Worm (Caenorhabditis elegans): ENCODE results near the gene Y47D3A.20.

The Y47D3A.20 gene

ce11 chrIII:11270795-11271194 is 4.1 kb upstream of the Y47D3A.20 start, which contains the start of gene obr-1:
Gene obr-1 (minus strand): TSS chrIII:11270895.
- TF ChIP-seq mml-1 (tag; optimal IDR thresholded peaks at IDR 0.05) (no peak), elt-2 (tag; optimal IDR thresholded peaks at IDR 0.05) (peak; percentile 17)

ce11 chrIII:11278817-11279216 is 4.0 kb downstream of the Y47D3A.20 start, which contains the start of gene Y47D3A.21:
Gene Y47D3A.21 (minus strand): TSS chrIII:11278917.
- TF ChIP-seq lin-39 (tag; optimal IDR thresholded peaks at IDR 0.05), result no peak
- TF ChIP-seq lin-15B (tag; optimal IDR thresholded peaks at IDR 0.05), result no peak
- TF ChIP-seq nhr-77 (tag; optimal IDR thresholded peaks at IDR 0.05), result no peak
- no peak for TF ChIP-seq zag-1 (tag; optimal IDR thresholded peaks at IDR 0.05)
- no peak for TF ChIP-seq pha-4 (tag; optimal IDR thresholded peaks at IDR 0.05)
- no peak for TF ChIP-seq snpc-4 (tag; optimal IDR thresholded peaks at IDR 0.05)
- TF ChIP-seq nhr-76 (tag; optimal IDR thresholded peaks at IDR 0.05), result no peak
- no peak for TF ChIP-seq nhr-11 (tag; optimal IDR thresholded peaks at IDR 0.05)
- no peak for TF ChIP-seq egl-5 (tag; optimal IDR thresholded peaks at IDR 0.05)
- no peak for TF ChIP-seq fkh-2 (tag; optimal IDR thresholded peaks at IDR 0.05)
- TF ChIP-seq nfya-1 (tag; optimal IDR thresholded peaks at IDR 0.05; ENCODE audit: insufficient read depth), result no peak
- TF ChIP-seq pqm-1 (tag; optimal IDR thresholded peaks at IDR 0.05), result no peak
- no peak for TF ChIP-seq fkh-10 (GFP tag; optimal IDR thresholded peaks at IDR 0.05)
- TF ChIP-seq nhr-23 (tag; optimal IDR thresholded peaks at IDR 0.05), result no peak
- TF ChIP-seq hmg-11 (tag; optimal IDR thresholded peaks at IDR 0.05), result no peak

- TF ChIP-seq zag-1 (tag; optimal IDR thresholded peaks at IDR 0.05), result no peak
- TF ChIP-seq ceh-28 (tag; optimal IDR thresholded peaks at IDR 0.05), result peak; percentile 97
Observed at ce11 chrIII:11279954-11280353, 5.1 kb downstream of the Y47D3A.20 start.

DNA sequence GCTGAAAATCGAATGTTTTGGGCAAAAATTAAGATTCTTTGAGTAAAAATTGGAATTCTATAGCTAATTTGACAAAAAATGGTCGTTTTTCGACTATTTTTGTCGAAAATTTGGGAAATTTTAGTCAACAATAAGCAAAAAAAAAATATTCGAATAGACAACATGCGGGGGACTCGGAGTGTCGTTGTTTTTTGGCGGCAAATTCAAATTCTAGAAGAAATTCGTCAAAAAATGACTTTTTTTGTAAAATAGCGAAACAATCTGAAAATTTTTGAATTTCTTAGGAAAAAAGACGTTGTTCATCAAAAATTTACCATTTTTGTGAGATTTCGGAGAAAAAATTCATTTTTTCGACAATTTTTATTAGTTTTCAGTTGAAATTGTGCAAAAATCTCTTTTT is 8.8 kb downstream of the Y47D3A.20 start:
- TF ChIP-seq nfya-1 (tag; optimal IDR thresholded peaks at IDR 0.05; ENCODE audit: insufficient read depth) (no peak), nhr-67 (tag; optimal IDR thresholded peaks at IDR 0.05) (no peak), mdl-1 (tag; optimal IDR thresholded peaks at IDR 0.05) (no peak), ZK546.5 (tag; optimal IDR thresholded peaks at IDR 0.05) (no peak), nhr-25 (tag; optimal IDR thresholded peaks at IDR 0.05) (no peak), lin-15B (tag; optimal IDR thresholded peaks at IDR 0.05) (no peak), skn-1 (tag; optimal IDR thresholded peaks at IDR 0.05) (no peak), egl-5 (tag; optimal IDR thresholded peaks at IDR 0.05) (no peak), fos-1 (tag; optimal IDR thresholded peaks at IDR 0.05) (no peak)

DNA sequence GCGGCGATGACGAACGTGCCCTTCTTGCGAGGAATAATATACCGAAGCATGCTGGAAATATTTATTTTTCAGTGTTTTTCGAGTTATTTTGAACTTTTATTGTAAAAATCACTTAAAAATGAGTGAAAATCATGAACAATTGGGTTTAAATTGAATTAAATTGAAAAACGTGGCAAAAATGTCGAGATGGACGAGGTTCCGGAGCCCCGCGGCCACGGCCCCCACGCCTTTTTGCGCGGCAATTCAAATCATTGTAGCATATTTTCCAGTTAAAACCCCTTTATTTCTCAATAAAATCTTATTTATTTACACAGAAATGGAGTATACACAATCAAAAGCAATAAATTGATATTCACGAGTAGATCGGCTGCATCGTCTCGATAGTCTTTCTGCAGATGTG is 11.2 kb downstream of the Y47D3A.20 start:
- TF ChIP-seq aly-2 (tag; optimal IDR thresholded peaks at IDR 0.05) (no peak), nfya-1 (tag; optimal IDR thresholded peaks at IDR 0.05; ENCODE audit: insufficient read depth) (peak; percentile 60), lin-15B (tag; optimal IDR thresholded peaks at IDR 0.05) (peak; percentile 42)

- TF ChIP-seq unc-39 (tag; optimal IDR thresholded peaks at IDR 0.05), result no peak
- no peak for TF ChIP-seq nhr-23 (tag; optimal IDR thresholded peaks at IDR 0.05)
- no peak for TF ChIP-seq snpc-4 (tag; optimal IDR thresholded peaks at IDR 0.05)
- TF ChIP-seq nhr-76 (tag; optimal IDR thresholded peaks at IDR 0.05), result no peak
- peak; percentile 94 for TF ChIP-seq ceh-28 (tag; optimal IDR thresholded peaks at IDR 0.05)
Observed at ce11 chrIII:11287340-11287739, 12.5 kb downstream of the Y47D3A.20 start.

DNA sequence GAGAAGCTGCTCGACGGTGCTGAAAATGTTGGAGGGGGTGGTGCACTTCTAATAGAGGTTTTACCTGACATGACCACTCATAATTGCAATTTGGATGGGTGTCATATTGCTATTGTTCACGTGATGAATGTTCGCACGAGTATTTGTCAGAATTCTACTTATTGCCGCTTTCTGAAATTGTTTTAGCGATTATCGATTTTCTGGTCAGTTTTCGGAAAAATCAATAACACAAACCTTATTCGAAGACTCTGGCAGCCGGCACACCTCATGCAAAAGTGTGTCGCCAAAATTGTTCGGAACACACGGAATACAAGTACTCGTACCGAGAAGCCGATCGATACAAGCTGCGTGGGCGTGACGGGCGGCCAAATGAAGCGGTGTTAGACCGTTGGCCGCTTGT is 13.4 kb downstream of the Y47D3A.20 start:
- no peak for TF ChIP-seq elt-3 (tag; optimal IDR thresholded peaks at IDR 0.05)
- TF ChIP-seq ceh-28 (tag; optimal IDR thresholded peaks at IDR 0.05), result peak; percentile 24

- TF ChIP-seq pha-4 (tag; optimal IDR thresholded peaks at IDR 0.05) (no peak), hmg-11 (tag; optimal IDR thresholded peaks at IDR 0.05) (no peak), fos-1 (tag; optimal IDR thresholded peaks at IDR 0.05) (no peak), nhr-77 (tag; optimal IDR thresholded peaks at IDR 0.05) (no peak), ZK546.5 (tag; optimal IDR thresholded peaks at IDR 0.05) (no peak), lin-39 (tag; optimal IDR thresholded peaks at IDR 0.05) (no peak), nhr-43 (tag; optimal IDR thresholded peaks at IDR 0.05; ENCODE audit: poor library complexity, severe bottlenecking) (no peak), pqm-1 (tag; optimal IDR thresholded peaks at IDR 0.05) (no peak), unc-62 (GFP tag; optimal IDR thresholded peaks at IDR 0.05) (no peak), nhr-76 (tag; optimal IDR thresholded peaks at IDR 0.05) (no peak), nhr-237 (tag; optimal IDR thresholded peaks at IDR 0.05) (no peak), ceh-82 (tag; optimal IDR thresholded peaks at IDR 0.05) (no peak), nhr-67 (tag; optimal IDR thresholded peaks at IDR 0.05) (no peak), fkh-10 (GFP tag; optimal IDR thresholded peaks at IDR 0.05) (no peak)
Observed at ce11 chrIII:11289876-11290275, 15.0 kb downstream of the Y47D3A.20 start.

Measured in whole organism, L3 larva.